Fruit fly (Drosophila melanogaster) whole organism, prepupa: ENCODE results near the gene CG14362.

Source experiments
- Blimp-1 ChIP-seq: fragments of 200-800 bp; sonication (Bioruptor generic); optimal IDR thresholded peaks from 3 replicates; lab custom pipeline; 2017; ENCODE audit warnings: missing biosample characterization, missing genetic modification characterization, mild to moderate bottlenecking, moderate library complexity, missing genetic modification reagents
- CG10631 ChIP-seq: fragments of 200-800 bp; sonication (Bioruptor generic); optimal IDR thresholded peaks from 2 replicates; lab custom pipeline; 2016; ENCODE audit warnings: missing biosample characterization, missing genetic modification characterization
- CG11294 ChIP-seq: fragments of 200-800 bp; sonication (Bioruptor generic); IDR thresholded peaks from 2 replicates; pipeline ENCODE4 v1.3.6; 2022; ENCODE audit warnings: missing biosample characterization, missing genetic modification characterization
- CG11762 ChIP-seq: fragments of 200-800 bp; sonication (Bioruptor generic); optimal IDR thresholded peaks from 3 replicates; lab custom pipeline; 2016; ENCODE audit warnings: missing biosample characterization, missing genetic modification characterization; ENCODE audit not compliant: insufficient read depth
- CG11902 ChIP-seq: fragments of 200-800 bp; sonication (Bioruptor generic); optimal IDR thresholded peaks from 3 replicates; lab custom pipeline; 2016; ENCODE audit warnings: missing biosample characterization, missing genetic modification characterization
- CG15336 ChIP-seq: fragments of 200-800 bp; sonication (Bioruptor generic); IDR thresholded peaks from 2 replicates; pipeline ENCODE4 v1.3.6; 2022; ENCODE audit warnings: missing biosample characterization, missing genetic modification characterization
- CG3032 ChIP-seq: fragments of 200-800 bp; optimal IDR thresholded peaks from 2 replicates; lab custom pipeline; 2019; ENCODE audit warnings: missing biosample characterization, mild to moderate bottlenecking, missing genetic modification characterization, moderate library complexity
- CG31627 ChIP-seq: fragments of 200-800 bp; sonication (Bioruptor generic); optimal IDR thresholded peaks from 3 replicates; lab custom pipeline; 2016; ENCODE audit warnings: missing biosample characterization, missing genetic modification characterization
- CG3919 ChIP-seq: fragments of 200-800 bp; sonication (Bioruptor generic); optimal IDR thresholded peaks from 3 replicates; lab custom pipeline; 2016; ENCODE audit warnings: missing biosample characterization, missing genetic modification characterization
- CG4318 ChIP-seq: fragments of 200-800 bp; sonication (Bioruptor generic); optimal IDR thresholded peaks from 3 replicates; lab custom pipeline; 2017; ENCODE audit warnings: missing biosample characterization, mild to moderate bottlenecking, missing genetic modification characterization
- CG6163 ChIP-seq: fragments of 200-800 bp; sonication (Bioruptor generic); IDR thresholded peaks from 3 replicates; pipeline ENCODE4 v1.3.6; 2022; ENCODE audit warnings: missing biosample characterization, missing genetic modification characterization
- CG6792 ChIP-seq: fragments of 200-800 bp; sonication (Bioruptor generic); optimal IDR thresholded peaks from 3 replicates; lab custom pipeline; 2016; ENCODE audit warnings: missing biosample characterization, missing genetic modification characterization
- CG6808 ChIP-seq: fragments of 200-800 bp; sonication (Bioruptor generic); optimal IDR thresholded peaks from 3 replicates; lab custom pipeline; 2017; ENCODE audit warnings: missing biosample characterization, missing genetic modification characterization, mild to moderate bottlenecking, moderate library complexity, missing genetic modification reagents
- CG6854 ChIP-seq: fragments of 200-800 bp; sonication (Bioruptor generic); optimal IDR thresholded peaks from 2 replicates; lab custom pipeline; 2017; ENCODE audit warnings: missing biosample characterization, mild to moderate bottlenecking, missing genetic modification characterization
- CG8119 ChIP-seq: fragments of 200-800 bp; sonication (Bioruptor generic); IDR thresholded peaks from 3 replicates; pipeline ENCODE4 v1.3.6; 2022; ENCODE audit warnings: missing biosample characterization, missing genetic modification characterization
- CG8319 ChIP-seq: fragments of 200-800 bp; sonication (Bioruptor generic); optimal IDR thresholded peaks from 3 replicates; lab custom pipeline; 2016; ENCODE audit warnings: missing biosample characterization, missing genetic modification characterization
- CG8632 ChIP-seq: fragments of 200-800 bp; sonication (Bioruptor generic); optimal IDR thresholded peaks from 3 replicates; lab custom pipeline; 2016; ENCODE audit warnings: missing biosample characterization, missing genetic modification characterization
- CG9139 ChIP-seq: fragments of 200-800 bp; sonication (Bioruptor generic); optimal IDR thresholded peaks from 3 replicates; lab custom pipeline; 2017; ENCODE audit warnings: missing biosample characterization, mild to moderate bottlenecking, missing genetic modification characterization
- Eip75B ChIP-seq: fragments of 200-800 bp; sonication (Bioruptor generic); optimal IDR thresholded peaks from 3 replicates; lab custom pipeline; 2016; ENCODE audit warnings: missing biosample characterization, missing genetic modification characterization
- Eip78C ChIP-seq: fragments of 200-800 bp; sonication (Bioruptor generic); peaks from one replicate; lab custom pipeline; 2016; ENCODE audit warnings: missing biosample characterization, missing genetic modification characterization
- Eip93F ChIP-seq: fragments of 200-800 bp; sonication (Bioruptor generic); optimal IDR thresholded peaks from 2 replicates; lab custom pipeline; 2016; ENCODE audit warnings: missing biosample characterization, mild to moderate bottlenecking, missing genetic modification characterization
- Ets21C ChIP-seq: fragments of 200-800 bp; sonication (Bioruptor generic); optimal IDR thresholded peaks from 3 replicates; lab custom pipeline; 2016; ENCODE audit warnings: missing biosample characterization, missing genetic modification characterization
- Ets96B ChIP-seq: fragments of 200-800 bp; optimal IDR thresholded peaks from 2 replicates; lab custom pipeline; 2019; ENCODE audit warnings: missing biosample characterization, mild to moderate bottlenecking, missing genetic modification characterization, moderate library complexity
- Gug ChIP-seq: fragments of 200-800 bp; sonication (Bioruptor generic); IDR thresholded peaks from 2 replicates; pipeline ENCODE4 v1.3.6; 2022; ENCODE audit warnings: missing biosample characterization, missing genetic modification characterization
- Hr38 ChIP-seq: sonication (Bioruptor generic); optimal IDR thresholded peaks from 2 replicates; lab custom pipeline; 2016; ENCODE audit warnings: missing biosample characterization, missing genetic modification characterization
- Hr39 ChIP-seq: fragments of 200-800 bp; sonication (Bioruptor generic); optimal IDR thresholded peaks from 2 replicates; lab custom pipeline; 2016; ENCODE audit warnings: missing biosample characterization, missing genetic modification characterization
- Hr4 ChIP-seq: fragments of 200-800 bp; sonication (Bioruptor generic); optimal IDR thresholded peaks from 3 replicates; lab custom pipeline; 2016; ENCODE audit warnings: missing biosample characterization, missing genetic modification characterization
- Lpt ChIP-seq: fragments of 200-800 bp; sonication (Bioruptor generic); optimal IDR thresholded peaks from 3 replicates; lab custom pipeline; 2016; ENCODE audit warnings: missing biosample characterization, missing genetic modification characterization
- Met ChIP-seq: fragments of 200-800 bp; sonication (Bioruptor generic); optimal IDR thresholded peaks from 3 replicates; lab custom pipeline; 2016; ENCODE audit warnings: missing biosample characterization, missing genetic modification characterization
- OdsH ChIP-seq: fragments of 200-800 bp; sonication (Bioruptor generic); optimal IDR thresholded peaks from 3 replicates; lab custom pipeline; 2016; ENCODE audit warnings: missing biosample characterization, missing genetic modification characterization
- Smox ChIP-seq: fragments of 200-800 bp; sonication (Bioruptor generic); optimal IDR thresholded peaks from 3 replicates; lab custom pipeline; 2016; ENCODE audit warnings: missing biosample characterization, missing genetic modification characterization
- Sox102F ChIP-seq: fragments of 200-800 bp; sonication (Bioruptor generic); optimal IDR thresholded peaks from 2 replicates; lab custom pipeline; 2016; ENCODE audit warnings: missing biosample characterization, mild to moderate bottlenecking, missing genetic modification characterization
- Sox14 ChIP-seq: fragments of 200-800 bp; sonication (Bioruptor generic); optimal IDR thresholded peaks from 3 replicates; lab custom pipeline; 2016; ENCODE audit warnings: missing biosample characterization, missing genetic modification characterization
- Sox15 ChIP-seq: fragments of 200-800 bp; sonication (Bioruptor generic); optimal IDR thresholded peaks from 3 replicates; lab custom pipeline; 2016; ENCODE audit warnings: missing biosample characterization, missing genetic modification characterization
- acj6 ChIP-seq: fragments of 200-800 bp; sonication (Bioruptor generic); optimal IDR thresholded peaks from 3 replicates; lab custom pipeline; 2016; ENCODE audit warnings: missing biosample characterization, missing genetic modification characterization
- cyc ChIP-seq: fragments of 200-800 bp; sonication (Bioruptor generic); optimal IDR thresholded peaks from 3 replicates; lab custom pipeline; 2016; ENCODE audit warnings: missing biosample characterization, missing genetic modification characterization
- dac ChIP-seq: fragments of 200-800 bp; sonication (Bioruptor generic); optimal IDR thresholded peaks from 2 replicates; lab custom pipeline; 2017; ENCODE audit warnings: missing biosample characterization, mild to moderate bottlenecking, missing genetic modification characterization
- dsx ChIP-seq: fragments of 200-800 bp; optimal IDR thresholded peaks from 3 replicates; lab custom pipeline; 2019; ENCODE audit warnings: missing biosample characterization, mild to moderate bottlenecking, missing genetic modification characterization, moderate library complexity; ENCODE audit not compliant: poor library complexity, severe bottlenecking
- eg ChIP-seq: fragments of 200-800 bp; sonication (Bioruptor generic); IDR thresholded peaks from 3 replicates; pipeline ENCODE4 v1.3.6; 2022; ENCODE audit warnings: missing biosample characterization, missing genetic modification characterization
- esn ChIP-seq: fragments of 200-800 bp; sonication (Bioruptor generic); optimal IDR thresholded peaks from 2 replicates; lab custom pipeline; 2016; ENCODE audit warnings: missing biosample characterization, mild to moderate bottlenecking, missing genetic modification characterization, moderate library complexity
- fd59A ChIP-seq: fragments of 200-800 bp; sonication (Bioruptor generic); optimal IDR thresholded peaks from 2 replicates; lab custom pipeline; 2017; ENCODE audit warnings: missing biosample characterization, mild to moderate bottlenecking, missing genetic modification characterization, missing genetic modification reagents
- fd85E ChIP-seq: fragments of 200-800 bp; sonication (Bioruptor generic); optimal IDR thresholded peaks from 3 replicates; lab custom pipeline; 2016; ENCODE audit warnings: missing biosample characterization, missing genetic modification characterization
- fkh ChIP-seq: fragments of 200-800 bp; sonication (Bioruptor generic); optimal IDR thresholded peaks from 3 replicates; lab custom pipeline; 2017; ENCODE audit warnings: missing biosample characterization, mild to moderate bottlenecking, missing genetic modification characterization, moderate library complexity
- net ChIP-seq: fragments of 200-800 bp; sonication (Bioruptor generic); optimal IDR thresholded peaks from 3 replicates; lab custom pipeline; 2016; ENCODE audit warnings: missing biosample characterization, missing genetic modification characterization
- spab ChIP-seq: fragments of 200-800 bp; sonication (Bioruptor generic); optimal IDR thresholded peaks from 2 replicates; lab custom pipeline; 2017; ENCODE audit warnings: missing biosample characterization, mild to moderate bottlenecking, missing genetic modification characterization, missing genetic modification reagents
- svp ChIP-seq: fragments of 200-800 bp; sonication (Bioruptor generic); peaks from one replicate; lab custom pipeline; 2016; ENCODE audit warnings: missing biosample characterization, missing genetic modification characterization
- topi ChIP-seq: fragments of 200-800 bp; sonication (Bioruptor generic); optimal IDR thresholded peaks from 3 replicates; lab custom pipeline; 2016; ENCODE audit warnings: missing biosample characterization, missing genetic modification characterization
- vri ChIP-seq: fragments of 200-800 bp; sonication (Bioruptor generic); optimal IDR thresholded peaks from 3 replicates; lab custom pipeline; 2016; ENCODE audit warnings: missing biosample characterization, mild to moderate bottlenecking, missing genetic modification characterization

Gene CG14362

dm6 chr3R:13817480-13818305 is 37.6 kb downstream of the CG14362 start (continued):
- TF ChIP-seq Lpt (GFP tag; lab: Kevin White, UChicago) (peak; percentile 50), fd59A (no peak), CG9139 (no peak), CG15336 (GFP tag; lab: Robert Waterston, UW) (peak; percentile 68), Eip78C (GFP tag; lab: Kevin White, UChicago) (peak; percentile 49), dsx (no peak), esn (GFP tag; lab: Kevin White, UChicago) (no peak), Eip75B (no peak), Sox102F (peak; percentile 5), Hr38 (GFP tag; lab: Kevin White, UChicago) (no peak), fkh (peak; percentile 65), Hr4 (GFP tag; lab: Kevin White, UChicago) (peak; percentile 81), Ets21C (no peak), CG8119 (GFP tag; lab: Robert Waterston, UW) (peak; percentile 83), Gug (GFP tag; lab: Robert Waterston, UW) (peak; percentile 34; the same call in 1 of the 2 replicates), CG8632 (GFP tag; lab: Kevin White, UChicago) (no peak)

dm6 chr3R:13816375-13816711 is 38.9 kb downstream of the CG14362 start:
- TF ChIP-seq CG11762 (GFP tag; lab: Kevin White, UChicago), result no peak
- TF ChIP-seq CG9139, result no peak
- TF ChIP-seq Ets96B, result peak; percentile 3
- no peak for TF ChIP-seq Hr39 (GFP tag; lab: Kevin White, UChicago)
- no peak; the same call in 1 of the 2 replicates for TF ChIP-seq CG15336 (GFP tag; lab: Robert Waterston, UW)
- peak; percentile 27 for TF ChIP-seq fkh
- no peak for TF ChIP-seq Eip93F (GFP tag; lab: Kevin White, UChicago)
- peak; percentile 0 for TF ChIP-seq CG8319 (GFP tag; lab: Kevin White, UChicago)
- TF ChIP-seq CG11294 (GFP tag; lab: Robert Waterston, UW), result no peak
- TF ChIP-seq OdsH (GFP tag; lab: Kevin White, UChicago), result no peak
- peak; percentile 73 for TF ChIP-seq eg
- peak; percentile 93 for TF ChIP-seq CG6854 (GFP tag; lab: Kevin White, UChicago)
- peak; percentile 17 for TF ChIP-seq vri (GFP tag; lab: Kevin White, UChicago)
- TF ChIP-seq dsx, result peak; percentile 4
- peak; percentile 60 for TF ChIP-seq net
- no peak for TF ChIP-seq Hr4 (GFP tag; lab: Kevin White, UChicago)
- TF ChIP-seq topi (GFP tag; lab: Kevin White, UChicago), result no peak
- TF ChIP-seq Smox (GFP tag; lab: Kevin White, UChicago), result peak; percentile 32
- TF ChIP-seq CG3919 (GFP tag; lab: Kevin White, UChicago), result peak; percentile 21
- TF ChIP-seq CG6792, result peak; percentile 18
- TF ChIP-seq Sox102F, result peak; percentile 53
- TF ChIP-seq fd85E (GFP tag; lab: Kevin White, UChicago), result no peak
- TF ChIP-seq Blimp-1 (GFP tag; lab: Kevin White, UChicago), result peak; percentile 74
- TF ChIP-seq Eip75B, result peak; percentile 73
- TF ChIP-seq CG6163 (GFP tag; lab: Robert Waterston, UW), result peak; percentile 67; the same call in 2 of the 3 replicates
- no peak for TF ChIP-seq CG10631 (GFP tag; lab: Kevin White, UChicago)
- TF ChIP-seq spab (GFP tag; lab: Kevin White, UChicago), result peak; percentile 8
- TF ChIP-seq dac (GFP tag; lab: Kevin White, UChicago), result no peak
- TF ChIP-seq CG31627 (GFP tag; lab: Kevin White, UChicago), result no peak
- TF ChIP-seq Hr38 (GFP tag; lab: Kevin White, UChicago), result no peak
- no peak for TF ChIP-seq CG11902 (GFP tag; lab: Kevin White, UChicago)
- peak; percentile 43 for TF ChIP-seq CG8632 (GFP tag; lab: Kevin White, UChicago)
- TF ChIP-seq Met (GFP tag; lab: Kevin White, UChicago), result peak; percentile 12
- TF ChIP-seq Eip78C (GFP tag; lab: Kevin White, UChicago), result peak; percentile 82
- peak; percentile 29 for TF ChIP-seq svp (GFP tag; lab: Kevin White, UChicago)
- TF ChIP-seq Sox15 (GFP tag; lab: Kevin White, UChicago), result no peak
- TF ChIP-seq CG3032, result peak; percentile 13
- peak; percentile 3 for TF ChIP-seq cyc
- peak; percentile 20 for TF ChIP-seq Sox14 (GFP tag; lab: Kevin White, UChicago)
- no peak for TF ChIP-seq acj6
- no peak for TF ChIP-seq CG4318
- peak; percentile 36 for TF ChIP-seq CG6808 (GFP tag; lab: Kevin White, UChicago)
